Worm (Caenorhabditis elegans) whole organism, L3 larva: ENCODE data around the gene K01A2.10.

ENCODE experiments used
- elt-3 ChIP-seq, 3 experiments: fragments of 150-350 bp in 1 of 3; sonication (generic microtip) in 2 of 3; optimal IDR thresholded peaks; 2 replicates in 2 of 3; 4 replicates in 1 of 3; lab custom pipeline; 2014 to 2017; ENCODE audit warnings: missing biosample characterization in 3 of 3, missing genetic modification characterization in 3 of 3
- unc-62 ChIP-seq: fragments of 150-350 bp; sonication (generic microtip); optimal IDR thresholded peaks from 4 replicates; lab custom pipeline; 2014; ENCODE audit warnings: missing biosample characterization, missing genetic modification reagents, missing genetic modification characterization

ce11 chrII:340714-341113 is 17.8 kb upstream of the K01A2.10 start:
- TF ChIP-seq unc-62 (GFP tag; lab: Kevin White, UChicago) (no peak), elt-3 (tag; optimal IDR thresholded peaks at IDR 0.05; lab: Kevin White, UChicago) (no peak)
